Fruit fly (Drosophila melanogaster): ENCODE measurements around the gene cv.

dm6 chrX:5723577-5723976 lies 33.8 kb downstream of the cv start:
- no peak for TF ChIP-seq CTCF (optimal IDR thresholded peaks at IDR 0.05)
- no peak for TF ChIP-seq CG8478 (optimal IDR thresholded peaks at IDR 0.05)
